Fruit fly (Drosophila melanogaster) whole organism, adult: ENCODE measurements around the gene cysu.

Experiments used
- CG11617 ChIP-seq: fragments of 200-800 bp; sonication (Bioruptor generic); optimal IDR thresholded peaks from 2 replicates; lab custom pipeline; 2017; ENCODE audit warnings: mild to moderate bottlenecking, missing biosample characterization, missing genetic modification reagents, missing genetic modification characterization
- CG33017 ChIP-seq: fragments of 200-800 bp; sonication (Bioruptor generic); optimal IDR thresholded peaks from 2 replicates; lab custom pipeline; 2018; ENCODE audit warnings: missing biosample characterization, mild to moderate bottlenecking, missing genetic modification characterization, moderate library complexity
- CG7101 ChIP-seq: fragments of 200-800 bp; sonication (Bioruptor generic); optimal IDR thresholded peaks from 2 replicates; lab custom pipeline; 2018; ENCODE audit warnings: missing biosample characterization, mild to moderate bottlenecking, missing genetic modification characterization, moderate library complexity
- Crg-1 ChIP-seq: fragments of 200-800 bp; sonication (Bioruptor generic); optimal IDR thresholded peaks from 2 replicates; lab custom pipeline; 2016; ENCODE audit warnings: missing biosample characterization, missing genetic modification characterization
- Hr96 ChIP-seq: fragments of 200-800 bp; sonication (Bioruptor generic); optimal IDR thresholded peaks from 2 replicates; lab custom pipeline; 2016; ENCODE audit warnings: missing biosample characterization, missing genetic modification characterization
- cic ChIP-seq: fragments of 200-800 bp; sonication (Bioruptor generic); optimal IDR thresholded peaks from 2 replicates; lab custom pipeline; 2017; ENCODE audit warnings: missing biosample characterization, mild to moderate bottlenecking, missing genetic modification characterization, moderate library complexity
- kay ChIP-seq: fragments of 200-800 bp; sonication (Bioruptor generic); peaks from one replicate; lab custom pipeline; 2016; ENCODE audit warnings: missing biosample characterization, missing genetic modification characterization, borderline replicate concordance

DNA sequence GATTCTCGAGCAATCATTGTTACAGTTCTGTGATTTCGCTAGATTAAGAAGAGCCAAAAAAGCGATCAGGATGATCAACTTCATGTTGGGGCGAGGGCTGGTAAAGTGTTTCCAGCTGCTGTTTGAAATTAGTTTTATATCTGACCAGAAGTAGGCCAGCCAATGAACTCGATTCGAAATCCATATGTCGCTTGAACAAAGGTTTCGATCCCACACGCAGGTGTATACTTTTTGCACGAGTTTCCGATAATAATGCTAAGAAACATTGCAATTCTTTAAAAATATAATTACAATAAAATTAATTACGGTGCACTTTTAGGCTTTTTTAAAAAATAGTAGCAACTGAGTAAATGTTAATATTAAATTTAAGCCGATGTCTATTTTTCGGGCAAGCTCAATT lies 21.9 kb upstream of the cysu start, which contains the start of gene CG34280:
- no peak for TF ChIP-seq CG7101 (tag; lab: Kevin White, UChicago)
- TF ChIP-seq Hr96 (GFP tag; lab: Kevin White, UChicago) = no peak
- TF ChIP-seq kay (GFP tag; lab: Kevin White, UChicago) = peak; percentile 58
- no peak for TF ChIP-seq CG33017
- TF ChIP-seq CG11617 = no peak
- no peak for TF ChIP-seq Crg-1
- no peak for TF ChIP-seq cic (GFP tag; lab: Kevin White, UChicago)
